1 fruit fly cellular context compared by ENCODE assay signal in the genomic region with DNA sequence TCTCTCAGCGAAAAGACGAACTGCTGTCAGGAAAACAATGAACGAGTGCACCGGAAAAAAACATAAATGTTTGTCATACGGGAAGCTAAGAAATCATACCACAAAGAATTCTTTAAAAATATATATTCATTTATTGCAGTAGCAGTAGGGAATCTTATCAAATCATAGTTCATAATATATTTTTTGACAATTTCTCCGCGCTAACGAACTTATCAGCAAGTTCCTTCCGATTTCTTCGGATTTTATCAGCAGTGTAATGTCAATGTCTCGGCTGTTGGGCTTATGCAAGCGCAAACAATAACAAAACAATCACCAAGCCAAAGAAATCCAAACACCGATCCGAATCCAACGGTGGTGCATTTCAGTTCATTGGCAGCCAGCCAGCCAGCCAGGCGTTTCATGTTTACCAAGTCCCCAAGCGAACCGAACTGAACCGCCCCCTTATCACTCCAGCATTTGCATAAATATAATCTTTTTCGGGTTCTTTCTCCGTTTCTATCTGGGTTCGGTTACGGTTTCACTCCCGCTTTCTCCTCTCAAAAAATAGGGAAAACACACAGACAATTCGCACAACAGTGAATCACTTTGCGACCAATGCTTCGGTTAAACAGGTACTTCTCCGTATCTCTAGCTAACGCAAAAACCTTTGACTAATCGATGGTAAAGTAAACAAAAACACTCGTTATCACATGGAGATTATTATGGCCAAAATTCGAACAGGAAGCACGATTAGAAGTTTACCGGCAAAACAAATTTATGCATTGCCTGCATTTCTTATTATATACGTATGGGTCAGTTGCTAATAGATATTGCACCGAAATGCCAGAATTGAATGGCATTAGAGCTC.
TF ChIP-seq lines count a peak whose summit lies in the region.

No protein-coding gene starts in this region.

TF ChIP-seq in whole organism, embryonic, 481 proteins besides CTCF, POLR2A, EP300 and RAD21 (continued from another document and continues in another):
- no peak for TF ChIP-seq tna (GFP tag; IDR thresholded peaks at IDR 0.05; lab: Robert Waterston, UW; ENCODE audit: partially characterized antibody)
- TF ChIP-seq Optix (GFP tag; IDR thresholded peaks at IDR 0.05; lab: Robert Waterston, UW), result no peak
- no peak for TF ChIP-seq Fer3 (tag; optimal IDR thresholded peaks at IDR 0.05; lab: Kevin White, UChicago)
- 0 out of 2 replicates have a peak, but pooled peaks have one; percentile 28 for TF ChIP-seq CG5953 (GFP tag; IDR thresholded peaks at IDR 0.05; lab: Robert Waterston, UW)
- TF ChIP-seq ro (GFP tag; IDR thresholded peaks at IDR 0.05; lab: Robert Waterston, UW), result no peak
- 0 out of 4 replicates have a peak, but pooled peaks have one; percentile 23 for TF ChIP-seq chinmo (GFP tag; IDR thresholded peaks at IDR 0.05; lab: Robert Waterston, UW; ENCODE audit: partially characterized antibody)
- TF ChIP-seq Blimp-1 (GFP tag; optimal IDR thresholded peaks at IDR 0.05; lab: Kevin White, UChicago), result peak; percentile 56
- TF ChIP-seq Sin3A (optimal IDR thresholded peaks at IDR 0.05; lab: Kevin White, UChicago), result no peak
- peak; percentile 48 for TF ChIP-seq nmo (GFP tag; optimal IDR thresholded peaks at IDR 0.05; lab: Kevin White, UChicago)
- TF ChIP-seq CG6765 (GFP tag; optimal IDR thresholded peaks at IDR 0.05; lab: Kevin White, UChicago), result no peak
- TF ChIP-seq PHDP (tag; optimal IDR thresholded peaks at IDR 0.05; lab: Kevin White, UChicago), result peak; percentile 71
- TF ChIP-seq Myb (GFP tag; optimal IDR thresholded peaks at IDR 0.05; lab: Kevin White, UChicago), result no peak
- TF ChIP-seq otp (GFP tag; IDR thresholded peaks at IDR 0.05; lab: Robert Waterston, UW), result no peak
- TF ChIP-seq dati (GFP tag; IDR thresholded peaks at IDR 0.05; lab: Robert Waterston, UW), result no peak
- TF ChIP-seq CG17802 (tag; optimal IDR thresholded peaks at IDR 0.05; lab: Kevin White, UChicago), result peak; percentile 16
- TF ChIP-seq zf30C (GFP tag; optimal IDR thresholded peaks at IDR 0.05; lab: Kevin White, UChicago), result no peak
- no peak for TF ChIP-seq unc-4 (GFP tag; IDR thresholded peaks at IDR 0.05; lab: Robert Waterston, UW; ENCODE audit: partially characterized antibody)
- peak; percentile 26 for TF ChIP-seq cwo (GFP tag; optimal IDR thresholded peaks at IDR 0.05; lab: Kevin White, UChicago)
- no peak for TF ChIP-seq p53 (GFP tag; optimal IDR thresholded peaks at IDR 0.05; lab: Kevin White, UChicago)
- peak; percentile 28 for TF ChIP-seq D19A (tag; optimal IDR thresholded peaks at IDR 0.05; lab: Kevin White, UChicago)
- TF ChIP-seq gsb-n (tag; optimal IDR thresholded peaks at IDR 0.05; lab: Kevin White, UChicago), result peak; percentile 65
- peak; percentile 49 for TF ChIP-seq CG10267 (tag; optimal IDR thresholded peaks at IDR 0.05; lab: Kevin White, UChicago)
- TF ChIP-seq CG1792 (GFP tag; optimal IDR thresholded peaks at IDR 0.05; lab: Kevin White, UChicago), result no peak
- TF ChIP-seq ERR (GFP tag; optimal IDR thresholded peaks at IDR 0.05; lab: Kevin White, UChicago), result no peak
- TF ChIP-seq CG2712 (tag; optimal IDR thresholded peaks at IDR 0.05; lab: Kevin White, UChicago), result peak; percentile 63
- TF ChIP-seq grau (tag; optimal IDR thresholded peaks at IDR 0.05; lab: Kevin White, UChicago), result peak; percentile 18
- TF ChIP-seq CG1603 (tag; optimal IDR thresholded peaks at IDR 0.05; lab: Kevin White, UChicago), result peak; percentile 72
- TF ChIP-seq nerfin-1 (tag; optimal IDR thresholded peaks at IDR 0.05; lab: Kevin White, UChicago), result peak; percentile 33
- TF ChIP-seq CG5245 (GFP tag; optimal IDR thresholded peaks at IDR 0.05; lab: Kevin White, UChicago), result peak; percentile 19
- no peak for TF ChIP-seq CG42726 (GFP tag; IDR thresholded peaks at IDR 0.05; lab: Robert Waterston, UW; ENCODE audit: partially characterized antibody)
- peak; percentile 20 for TF ChIP-seq Nf-YB (GFP tag; optimal IDR thresholded peaks at IDR 0.05; lab: Kevin White, UChicago)
- TF ChIP-seq bigmax (GFP tag; optimal IDR thresholded peaks at IDR 0.05; lab: Kevin White, UChicago), result no peak
- no peak for TF ChIP-seq MBD-R2 (GFP tag; IDR thresholded peaks at IDR 0.05; lab: Robert Waterston, UW)
- no peak for TF ChIP-seq Adf1 (GFP tag; IDR thresholded peaks at IDR 0.05; lab: Robert Waterston, UW)
- no peak for TF ChIP-seq klu (GFP tag; IDR thresholded peaks at IDR 0.05; lab: Robert Waterston, UW)
- TF ChIP-seq ap (GFP tag; IDR thresholded peaks at IDR 0.05; lab: Robert Waterston, UW), result no peak
- no peak for TF ChIP-seq CG3838 (GFP tag; optimal IDR thresholded peaks at IDR 0.05; lab: Kevin White, UChicago)
- TF ChIP-seq psq (GFP tag; optimal IDR thresholded peaks at IDR 0.05; lab: Kevin White, UChicago), result no peak
- no peak for TF ChIP-seq ash1 (GFP tag; optimal IDR thresholded peaks at IDR 0.05; lab: Kevin White, UChicago)
- TF ChIP-seq ac (GFP tag; optimal IDR thresholded peaks at IDR 0.05; lab: Kevin White, UChicago), result no peak
- TF ChIP-seq sqz (GFP tag; optimal IDR thresholded peaks at IDR 0.05; lab: Kevin White, UChicago), result no peak
- no peak for TF ChIP-seq CG2120 (GFP tag; optimal IDR thresholded peaks at IDR 0.05; lab: Kevin White, UChicago)
- TF ChIP-seq eyg (GFP tag; optimal IDR thresholded peaks at IDR 0.05; lab: Kevin White, UChicago), result no peak
- peak in 1 of 2 experiments; percentile 31 for TF ChIP-seq dpn (GFP tag; optimal IDR thresholded peaks at IDR 0.05; lab: Kevin White, UChicago)
- TF ChIP-seq CG1832 (GFP tag; optimal IDR thresholded peaks at IDR 0.05; lab: Kevin White, UChicago), result no peak
- TF ChIP-seq CG16813 (GFP tag; IDR thresholded peaks at IDR 0.05; lab: Robert Waterston, UW; ENCODE audit: partially characterized antibody), result no peak
- TF ChIP-seq salm (tag; optimal IDR thresholded peaks at IDR 0.05; lab: Kevin White, UChicago), result peak; percentile 44
- no peak for TF ChIP-seq Neu2 (GFP tag; optimal IDR thresholded peaks at IDR 0.05; lab: Kevin White, UChicago; ENCODE audit: borderline replicate concordance)
- peak; percentile 8 for TF ChIP-seq trem (tag; optimal IDR thresholded peaks at IDR 0.05; lab: Kevin White, UChicago)
- TF ChIP-seq CG30403 (GFP tag; optimal IDR thresholded peaks at IDR 0.05; lab: Kevin White, UChicago), result peak; percentile 63
- TF ChIP-seq Sox102F (GFP tag; optimal IDR thresholded peaks at IDR 0.05; lab: Kevin White, UChicago), result peak; percentile 90
- peak; percentile 10 for TF ChIP-seq Atf3 (GFP tag; optimal IDR thresholded peaks at IDR 0.05; lab: Kevin White, UChicago)
- peak; percentile 31; the same call in 1 of the 2 replicates for TF ChIP-seq vvl (GFP tag; IDR thresholded peaks at IDR 0.05; lab: Robert Waterston, UW)
- TF ChIP-seq peb (GFP tag; IDR thresholded peaks at IDR 0.05; lab: Robert Waterston, UW), result no peak
- TF ChIP-seq CG4854 (GFP tag; optimal IDR thresholded peaks at IDR 0.05; lab: Kevin White, UChicago), result peak; percentile 10
- TF ChIP-seq aop (GFP tag; IDR thresholded peaks at IDR 0.05; lab: Robert Waterston, UW), result no peak
- TF ChIP-seq sisA (GFP tag; IDR thresholded peaks at IDR 0.05; lab: Robert Waterston, UW), result peak; percentile 60
- no peak for TF ChIP-seq Dfd (GFP tag; optimal IDR thresholded peaks at IDR 0.05; lab: Kevin White, UChicago)
- peak; percentile 39 for TF ChIP-seq CG15269 (tag; optimal IDR thresholded peaks at IDR 0.05; lab: Kevin White, UChicago)
- TF ChIP-seq B-H2 (GFP tag; optimal IDR thresholded peaks at IDR 0.05; lab: Kevin White, UChicago), result no peak
- TF ChIP-seq CG1233 (GFP tag; optimal IDR thresholded peaks at IDR 0.05; lab: Kevin White, UChicago), result no peak
- no peak for TF ChIP-seq tup (GFP tag; optimal IDR thresholded peaks at IDR 0.05; lab: Kevin White, UChicago)
- TF ChIP-seq dmrt99B (tag; optimal IDR thresholded peaks at IDR 0.05; lab: Kevin White, UChicago), result peak; percentile 70
- peak; percentile 50 for TF ChIP-seq Hsf (GFP tag; optimal IDR thresholded peaks at IDR 0.05; lab: Kevin White, UChicago)
- TF ChIP-seq Eip74EF (GFP tag; optimal IDR thresholded peaks at IDR 0.05; lab: Kevin White, UChicago), result peak in 1 of 2 experiments; percentile 30
- no peak for TF ChIP-seq maf-S (GFP tag; optimal IDR thresholded peaks at IDR 0.05; lab: Kevin White, UChicago)
- TF ChIP-seq ara (GFP tag; IDR thresholded peaks at IDR 0.05; lab: Robert Waterston, UW), result no peak
- no peak for TF ChIP-seq Atf6 (GFP tag; IDR thresholded peaks at IDR 0.05; lab: Robert Waterston, UW)
- no peak for TF ChIP-seq CG11723 (GFP tag; optimal IDR thresholded peaks at IDR 0.05; lab: Kevin White, UChicago)
- peak; percentile 24 for TF ChIP-seq CG10431 (GFP tag; optimal IDR thresholded peaks at IDR 0.05; lab: Kevin White, UChicago)
- no peak for TF ChIP-seq ato (GFP tag; IDR thresholded peaks at IDR 0.05; lab: Robert Waterston, UW; ENCODE audit: partially characterized antibody)
- peak; percentile 55 for TF ChIP-seq dmrt11E (tag; optimal IDR thresholded peaks at IDR 0.05; lab: Kevin White, UChicago)
- TF ChIP-seq dm (GFP tag; optimal IDR thresholded peaks at IDR 0.05; lab: Kevin White, UChicago), result no peak
- peak; percentile 57 for TF ChIP-seq CG7556 (GFP tag; optimal IDR thresholded peaks at IDR 0.05; lab: Kevin White, UChicago)
- peak in 1 of 2 experiments; percentile 60 for TF ChIP-seq bsh (GFP tag; optimal IDR thresholded peaks at IDR 0.05; lab: Kevin White, UChicago)
- peak; percentile 6 for TF ChIP-seq CG30431 (GFP tag; optimal IDR thresholded peaks at IDR 0.05; lab: Kevin White, UChicago)
- TF ChIP-seq CG18476 (GFP tag; optimal IDR thresholded peaks at IDR 0.05; lab: Kevin White, UChicago), result no peak
- TF ChIP-seq Hr78 (GFP tag; optimal IDR thresholded peaks at IDR 0.05; lab: Kevin White, UChicago), result peak in 1 of 2 experiments; percentile 68
- peak; percentile 11 for TF ChIP-seq CG9727 (GFP tag; optimal IDR thresholded peaks at IDR 0.05; lab: Kevin White, UChicago)
- peak; percentile 61 for TF ChIP-seq CG17328 (GFP tag; IDR thresholded peaks at IDR 0.05; lab: Robert Waterston, UW)
- no peak for TF ChIP-seq tio (GFP tag; optimal IDR thresholded peaks at IDR 0.05; lab: Kevin White, UChicago)
- peak; percentile 7 for TF ChIP-seq Six4 (GFP tag; optimal IDR thresholded peaks at IDR 0.05; lab: Kevin White, UChicago)
- no peak for TF ChIP-seq Hr51 (GFP tag; optimal IDR thresholded peaks at IDR 0.05; lab: Kevin White, UChicago)
- 0 out of 2 replicates have a peak, but pooled peaks have one; percentile 15 for TF ChIP-seq esg (GFP tag; conservative IDR thresholded peaks at IDR 0.05; lab: Robert Waterston, UW)
- TF ChIP-seq CG7357 (GFP tag; IDR thresholded peaks at IDR 0.05; lab: Robert Waterston, UW), result no peak
- peak; percentile 10 for TF ChIP-seq CG13775 (GFP tag; optimal IDR thresholded peaks at IDR 0.05; lab: Kevin White, UChicago)
- TF ChIP-seq CG6854 (GFP tag; optimal IDR thresholded peaks at IDR 0.05; lab: Kevin White, UChicago), result no peak
- TF ChIP-seq cato (GFP tag; optimal IDR thresholded peaks at IDR 0.05; lab: Kevin White, UChicago; ENCODE audit: borderline replicate concordance), result peak; percentile 18
- TF ChIP-seq lab (GFP tag; optimal IDR thresholded peaks at IDR 0.05; lab: Kevin White, UChicago), result no peak
- no peak for TF ChIP-seq zen2 (GFP tag; IDR thresholded peaks at IDR 0.05; lab: Robert Waterston, UW; ENCODE audit: partially characterized antibody)
- peak; percentile 13; the same call in 1 of the 3 replicates for TF ChIP-seq zfh1 (GFP tag; IDR thresholded peaks at IDR 0.05; lab: Robert Waterston, UW)
- peak; percentile 64; the same call in 2 of the 3 replicates for TF ChIP-seq row (GFP tag; IDR thresholded peaks at IDR 0.05; lab: Robert Waterston, UW)
- TF ChIP-seq gcm (GFP tag; optimal IDR thresholded peaks at IDR 0.05; lab: Kevin White, UChicago), result peak; percentile 46
- TF ChIP-seq tx (GFP tag; optimal IDR thresholded peaks at IDR 0.05; lab: Kevin White, UChicago), result no peak
- peak; percentile 27; the same call in 1 of the 2 replicates for TF ChIP-seq CG32767 (GFP tag; IDR thresholded peaks at IDR 0.05; lab: Robert Waterston, UW)
- TF ChIP-seq CG31224 (GFP tag; IDR thresholded peaks at IDR 0.05; lab: Robert Waterston, UW), result no peak
- TF ChIP-seq caup (GFP tag; optimal IDR thresholded peaks at IDR 0.05; lab: Kevin White, UChicago; ENCODE audit: severe bottlenecking), result no peak
- TF ChIP-seq gsb (GFP tag; IDR thresholded peaks at IDR 0.05; lab: Robert Waterston, UW), result no peak
- TF ChIP-seq Hr3 (GFP tag; optimal IDR thresholded peaks at IDR 0.05; lab: Kevin White, UChicago), result peak; percentile 44
- TF ChIP-seq sens-2 (GFP tag; IDR thresholded peaks at IDR 0.05; lab: Robert Waterston, UW), result peak; percentile 36; the same call in 1 of the 2 replicates
- no peak for TF ChIP-seq chm (GFP tag; IDR thresholded peaks at IDR 0.05; lab: Robert Waterston, UW)
- peak; percentile 57 for TF ChIP-seq oc (tag; optimal IDR thresholded peaks at IDR 0.05; lab: Kevin White, UChicago)
- no peak for TF ChIP-seq repo (GFP tag; optimal IDR thresholded peaks at IDR 0.05; lab: Kevin White, UChicago)
- TF ChIP-seq Asciz (GFP tag; optimal IDR thresholded peaks at IDR 0.05; lab: Kevin White, UChicago), result peak; percentile 54
- no peak for TF ChIP-seq CG31388 (GFP tag; optimal IDR thresholded peaks at IDR 0.05; lab: Kevin White, UChicago)
- no peak for TF ChIP-seq pum (GFP tag; optimal IDR thresholded peaks at IDR 0.05; lab: Kevin White, UChicago)
- no peak for TF ChIP-seq CG12071 (GFP tag; optimal IDR thresholded peaks at IDR 0.05; lab: Kevin White, UChicago)
- no peak for TF ChIP-seq CG4282 (GFP tag; optimal IDR thresholded peaks at IDR 0.05; lab: Kevin White, UChicago)
- TF ChIP-seq E2f2 (GFP tag; IDR thresholded peaks at IDR 0.05; lab: Robert Waterston, UW), result no peak
- no peak for TF ChIP-seq CG8765 (GFP tag; IDR thresholded peaks at IDR 0.05; lab: Robert Waterston, UW)
- TF ChIP-seq tap (tag; optimal IDR thresholded peaks at IDR 0.05; lab: Kevin White, UChicago), result peak; percentile 44
- no peak for TF ChIP-seq nau (GFP tag; optimal IDR thresholded peaks at IDR 0.05; lab: Kevin White, UChicago)
- no peak for TF ChIP-seq yki (optimal IDR thresholded peaks at IDR 0.05; lab: Kevin White, UChicago)
- TF ChIP-seq seq (GFP tag; IDR thresholded peaks at IDR 0.05; lab: Robert Waterston, UW), result 0 out of 2 replicates have a peak, but pooled peaks have one; percentile 21
- TF ChIP-seq Xbp1 (GFP tag; optimal IDR thresholded peaks at IDR 0.05; lab: Kevin White, UChicago), result peak; percentile 60
- no peak for TF ChIP-seq vfl (GFP tag; optimal IDR thresholded peaks at IDR 0.05; lab: Kevin White, UChicago)
- no peak for TF ChIP-seq scrt (GFP tag; optimal IDR thresholded peaks at IDR 0.05; lab: Kevin White, UChicago)
- 0 out of 2 replicates have a peak, but pooled peaks have one; percentile 25 for TF ChIP-seq CG43689 (GFP tag; IDR thresholded peaks at IDR 0.05; lab: Robert Waterston, UW)
- TF ChIP-seq ham (GFP tag; IDR thresholded peaks at IDR 0.05; lab: Robert Waterston, UW), result no peak
- peak; percentile 0 for TF ChIP-seq CG2116 (GFP tag; optimal IDR thresholded peaks at IDR 0.05; lab: Kevin White, UChicago)
- no peak for TF ChIP-seq sima (GFP tag; optimal IDR thresholded peaks at IDR 0.05; lab: Kevin White, UChicago)
